Fruit fly (Drosophila melanogaster) whole organism, embryonic: Measurements from ENCODE around the gene CG46464.

ENCODE experiments used
- Adf1 ChIP-seq: fragments of 200-800 bp; sonication (Bioruptor generic); IDR thresholded peaks from 2 replicates; pipeline ENCODE4 v1.3.6; 2022; ENCODE audit warnings: missing biosample characterization, missing genetic modification characterization
- Bgb ChIP-seq: fragments of 200-800 bp; sonication (Bioruptor generic); IDR thresholded peaks from 2 replicates; pipeline ENCODE4 v1.3.6; 2022; ENCODE audit warnings: missing biosample characterization, missing genetic modification characterization; ENCODE audit not compliant: partially characterized antibody
- CG10321 ChIP-seq: fragments of 200-800 bp; sonication (Bioruptor generic); IDR thresholded peaks from 2 replicates; pipeline ENCODE4 v1.3.6; 2022; ENCODE audit warnings: missing biosample characterization, missing genetic modification characterization
- CG15269 ChIP-seq: fragments of 200-800 bp; sonication (Bioruptor generic); optimal IDR thresholded peaks from 2 replicates; lab custom pipeline; 2018; ENCODE audit warnings: missing biosample characterization, mild to moderate bottlenecking, missing genetic modification characterization, moderate library complexity
- CG1603 ChIP-seq: fragments of 200-800 bp; sonication (Bioruptor generic); optimal IDR thresholded peaks from 2 replicates; lab custom pipeline; 2019; ENCODE audit warnings: missing biosample characterization, mild to moderate bottlenecking, missing genetic modification characterization, moderate library complexity
- CG17829 ChIP-seq: fragments of 200-800 bp; optimal IDR thresholded peaks from 2 replicates; lab custom pipeline; 2019; ENCODE audit warnings: missing biosample characterization, mild to moderate bottlenecking, missing genetic modification characterization, moderate library complexity
- CG33213 ChIP-seq: fragments of 200-800 bp; sonication (Bioruptor generic); optimal IDR thresholded peaks from 3 replicates; lab custom pipeline; 2016; ENCODE audit warnings: missing biosample characterization, missing genetic modification characterization
- CG3847 ChIP-seq: fragments of 200-800 bp; sonication (Bioruptor generic); IDR thresholded peaks from 2 replicates; pipeline ENCODE4 v1.3.6; 2022; ENCODE audit warnings: missing biosample characterization, missing genetic modification characterization
- CG43689 ChIP-seq: fragments of 200-800 bp; sonication (Bioruptor generic); IDR thresholded peaks from 2 replicates; pipeline ENCODE4 v1.3.6; 2022; ENCODE audit warnings: missing biosample characterization, missing genetic modification characterization
- CG4820 ChIP-seq: fragments of 200-800 bp; sonication (Bioruptor generic); optimal IDR thresholded peaks from 3 replicates; lab custom pipeline; 2016; ENCODE audit warnings: missing biosample characterization, missing genetic modification characterization
- CG6175 ChIP-seq: fragments of 200-800 bp; sonication (Bioruptor generic); IDR thresholded peaks from 3 replicates; pipeline ENCODE4 v1.3.6; 2022; ENCODE audit warnings: missing biosample characterization, missing genetic modification characterization
- CG7963 ChIP-seq: fragments of 200-800 bp; sonication (Bioruptor generic); IDR thresholded peaks from 3 replicates; pipeline ENCODE4 v1.3.6; 2022; ENCODE audit warnings: missing biosample characterization, missing genetic modification characterization; ENCODE audit not compliant: partially characterized antibody
- CG9609 ChIP-seq: fragments of 200-800 bp; sonication (Bioruptor generic); optimal IDR thresholded peaks from 3 replicates; lab custom pipeline; 2016; ENCODE audit warnings: missing biosample characterization, missing genetic modification characterization
- Dad ChIP-seq: fragments of 200-800 bp; sonication (Bioruptor generic); optimal IDR thresholded peaks from 3 replicates; lab custom pipeline; 2016; ENCODE audit warnings: missing biosample characterization, missing genetic modification characterization
- Dfd ChIP-seq, 2 experiments: fragments of >200 bp; optimal IDR thresholded peaks; 2 replicates each; lab custom pipeline; 2017; ENCODE audit warnings: missing biosample characterization in 2 of 2, missing genetic modification characterization in 2 of 2
- H2.0 ChIP-seq: fragments of 200-800 bp; sonication (Bioruptor generic); IDR thresholded peaks from 2 replicates; pipeline ENCODE4 v1.3.6; 2022; ENCODE audit warnings: missing biosample characterization, missing genetic modification characterization
- Mes4 ChIP-seq: fragments of 200-800 bp; sonication (Bioruptor generic); optimal IDR thresholded peaks from 2 replicates; lab custom pipeline; 2016; ENCODE audit warnings: missing biosample characterization, missing genetic modification characterization
- Nf-YA ChIP-seq: fragments of 200-800 bp; sonication (Bioruptor generic); IDR thresholded peaks from 2 replicates; pipeline ENCODE4 v1.3.6; 2022; ENCODE audit warnings: missing biosample characterization, missing genetic modification characterization
- Nf-YB ChIP-seq: fragments of 200-800 bp; sonication (Bioruptor generic); optimal IDR thresholded peaks from 3 replicates; lab custom pipeline; 2019; ENCODE audit warnings: missing biosample characterization, mild to moderate bottlenecking, missing genetic modification characterization, moderate library complexity
- Nf-YC ChIP-seq: fragments of 200-800 bp; optimal IDR thresholded peaks from 3 replicates; lab custom pipeline; 2019; ENCODE audit warnings: missing biosample characterization, mild to moderate bottlenecking, missing genetic modification characterization, moderate library complexity
- Ptx1 ChIP-seq: fragments of 200-800 bp; sonication (Bioruptor generic); IDR thresholded peaks from 2 replicates; pipeline ENCODE4 v1.3.6; 2022; ENCODE audit warnings: missing biosample characterization, missing genetic modification characterization
- Side ChIP-seq: fragments of 200-800 bp; sonication (Bioruptor generic); optimal IDR thresholded peaks from 2 replicates; lab custom pipeline; 2016; ENCODE audit warnings: missing biosample characterization, missing genetic modification characterization
- ac ChIP-seq: fragments of 200-800 bp; sonication (Bioruptor generic); optimal IDR thresholded peaks from 3 replicates; lab custom pipeline; 2017; ENCODE audit warnings: missing biosample characterization, mild to moderate bottlenecking, missing genetic modification characterization
- amos ChIP-seq: fragments of 200-800 bp; sonication (Bioruptor generic); IDR thresholded peaks from 2 replicates; pipeline ENCODE4 v1.3.6; 2022; ENCODE audit warnings: missing biosample characterization, missing genetic modification characterization; ENCODE audit not compliant: partially characterized antibody
- bbx ChIP-seq: fragments of 200-800 bp; sonication (Bioruptor generic); IDR thresholded peaks from 2 replicates; pipeline ENCODE4 v1.3.6; 2022; ENCODE audit warnings: missing biosample characterization, missing genetic modification characterization; ENCODE audit not compliant: partially characterized antibody
- cad ChIP-seq: fragments of >200 bp; optimal IDR thresholded peaks from 2 replicates; lab custom pipeline; 2017; ENCODE audit warnings: missing biosample characterization, missing genetic modification characterization
- chinmo ChIP-seq: fragments of 200-800 bp; sonication (Bioruptor generic); IDR thresholded peaks from 4 replicates; pipeline ENCODE4 v1.3.6; 2022; ENCODE audit warnings: missing biosample characterization, missing genetic modification characterization; ENCODE audit not compliant: partially characterized antibody
- ewg ChIP-seq: fragments of 200-800 bp; sonication (Bioruptor generic); optimal IDR thresholded peaks from 3 replicates; lab custom pipeline; 2017; ENCODE audit warnings: mild to moderate bottlenecking, missing biosample characterization, missing genetic modification reagents, missing genetic modification characterization
- fd102C ChIP-seq: fragments of 200-800 bp; sonication (Bioruptor generic); optimal IDR thresholded peaks from 2 replicates; lab custom pipeline; 2018; ENCODE audit warnings: missing biosample characterization, mild to moderate bottlenecking, missing genetic modification characterization, moderate library complexity
- gce ChIP-seq: fragments of 200-800 bp; sonication (Bioruptor generic); IDR thresholded peaks from 3 replicates; pipeline ENCODE4 v1.3.6; 2022; ENCODE audit warnings: missing biosample characterization, missing genetic modification characterization
- gcm ChIP-seq: fragments of 200-800 bp; sonication (Bioruptor generic); optimal IDR thresholded peaks from 2 replicates; lab custom pipeline; 2019; ENCODE audit warnings: missing biosample characterization, mild to moderate bottlenecking, missing genetic modification characterization, moderate library complexity
- gcm2 ChIP-seq: fragments of 200-800 bp; sonication (Bioruptor generic); optimal IDR thresholded peaks from 2 replicates; lab custom pipeline; 2016; ENCODE audit warnings: missing biosample characterization, missing genetic modification characterization
- gfzf ChIP-seq: fragments of 200-800 bp; sonication (Bioruptor generic); optimal IDR thresholded peaks from 2 replicates; lab custom pipeline; 2016; ENCODE audit warnings: missing biosample characterization, mild to moderate bottlenecking, missing genetic modification characterization, moderate library complexity
- gsb-n ChIP-seq: fragments of 200-800 bp; sonication (Bioruptor generic); optimal IDR thresholded peaks from 3 replicates; lab custom pipeline; 2018; ENCODE audit warnings: missing biosample characterization, mild to moderate bottlenecking, missing genetic modification characterization
- jing ChIP-seq: fragments of 200-800 bp; sonication (Bioruptor generic); optimal IDR thresholded peaks from 2 replicates; lab custom pipeline; 2018; ENCODE audit warnings: missing biosample characterization, mild to moderate bottlenecking, missing genetic modification characterization
- knrl ChIP-seq: fragments of 200-800 bp; sonication (Bioruptor generic); IDR thresholded peaks from 3 replicates; pipeline ENCODE4 v1.3.6; 2022; ENCODE audit warnings: missing biosample characterization, missing genetic modification characterization; ENCODE audit not compliant: partially characterized antibody
- nerfin-1 ChIP-seq: fragments of 200-800 bp; sonication (Bioruptor generic); optimal IDR thresholded peaks from 3 replicates; lab custom pipeline; 2019; ENCODE audit warnings: missing biosample characterization, mild to moderate bottlenecking, missing genetic modification characterization, moderate library complexity
- nmo ChIP-seq: fragments of 200-800 bp; sonication (Bioruptor generic); optimal IDR thresholded peaks from 2 replicates; lab custom pipeline; 2018; ENCODE audit warnings: missing biosample characterization, mild to moderate bottlenecking, missing genetic modification characterization, moderate library complexity
- oc ChIP-seq: fragments of 200-800 bp; sonication (Bioruptor generic); optimal IDR thresholded peaks from 2 replicates; lab custom pipeline; 2018; ENCODE audit warnings: missing biosample characterization, mild to moderate bottlenecking, missing genetic modification characterization, moderate library complexity
- prd ChIP-seq, 3 experiments: fragments of >200 bp in 2 of 3; fragments of 200-800 bp in 1 of 3; sonication (Bioruptor generic) in 1 of 3; optimal IDR thresholded peaks in 2 of 3; IDR thresholded peaks in 1 of 3; 2 replicates in 2 of 3; 3 replicates in 1 of 3; pipeline versions ENCODE4 v1.3.6 to Lab custom; 2017 to 2022; ENCODE audit warnings: missing biosample characterization in 1 of 3, missing genetic modification characterization in 1 of 3
- sens ChIP-seq: fragments of 200-800 bp; sonication (Bioruptor generic); peaks from one replicate; lab custom pipeline; 2016; ENCODE audit warnings: missing biosample characterization, missing genetic modification characterization
- so ChIP-seq: fragments of 200-800 bp; sonication (Bioruptor generic); IDR thresholded peaks from 3 replicates; pipeline ENCODE4 v1.3.6; 2022; ENCODE audit warnings: missing biosample characterization, missing genetic modification characterization
- stwl ChIP-seq: fragments of 200-800 bp; sonication (Bioruptor generic); optimal IDR thresholded peaks from 3 replicates; lab custom pipeline; 2018; ENCODE audit warnings: missing biosample characterization, mild to moderate bottlenecking, missing genetic modification characterization, moderate library complexity
- ttk ChIP-seq: fragments of 200-800 bp; sonication (Bioruptor generic); IDR thresholded peaks from 2 replicates; pipeline ENCODE4 v2.1.2; 2022; ENCODE audit warnings: missing biosample characterization, missing genetic modification characterization
- tup ChIP-seq: fragments of 200-800 bp; sonication (Bioruptor generic); optimal IDR thresholded peaks from 2 replicates; lab custom pipeline; 2016; ENCODE audit warnings: missing biosample characterization, mild to moderate bottlenecking, missing genetic modification characterization, moderate library complexity
- vvl ChIP-seq: fragments of 200-800 bp; sonication (Bioruptor generic); IDR thresholded peaks from 2 replicates; pipeline ENCODE4 v1.3.6; 2022; ENCODE audit warnings: missing biosample characterization, missing genetic modification characterization
- z ChIP-seq: fragments of 200-800 bp; sonication (Bioruptor generic); IDR thresholded peaks from 3 replicates; pipeline ENCODE4 v1.3.6; 2022; ENCODE audit warnings: missing biosample characterization, missing genetic modification characterization
- zen ChIP-seq: fragments of 200-800 bp; sonication (Bioruptor generic); optimal IDR thresholded peaks from 3 replicates; lab custom pipeline; 2018; ENCODE audit warnings: missing biosample characterization, mild to moderate bottlenecking, missing genetic modification characterization, moderate library complexity
- zf30C ChIP-seq: fragments of 200-800 bp; sonication (Bioruptor generic); optimal IDR thresholded peaks from 3 replicates; lab custom pipeline; 2018; ENCODE audit warnings: missing biosample characterization, mild to moderate bottlenecking, missing genetic modification characterization

CG46464 gene

DNA sequence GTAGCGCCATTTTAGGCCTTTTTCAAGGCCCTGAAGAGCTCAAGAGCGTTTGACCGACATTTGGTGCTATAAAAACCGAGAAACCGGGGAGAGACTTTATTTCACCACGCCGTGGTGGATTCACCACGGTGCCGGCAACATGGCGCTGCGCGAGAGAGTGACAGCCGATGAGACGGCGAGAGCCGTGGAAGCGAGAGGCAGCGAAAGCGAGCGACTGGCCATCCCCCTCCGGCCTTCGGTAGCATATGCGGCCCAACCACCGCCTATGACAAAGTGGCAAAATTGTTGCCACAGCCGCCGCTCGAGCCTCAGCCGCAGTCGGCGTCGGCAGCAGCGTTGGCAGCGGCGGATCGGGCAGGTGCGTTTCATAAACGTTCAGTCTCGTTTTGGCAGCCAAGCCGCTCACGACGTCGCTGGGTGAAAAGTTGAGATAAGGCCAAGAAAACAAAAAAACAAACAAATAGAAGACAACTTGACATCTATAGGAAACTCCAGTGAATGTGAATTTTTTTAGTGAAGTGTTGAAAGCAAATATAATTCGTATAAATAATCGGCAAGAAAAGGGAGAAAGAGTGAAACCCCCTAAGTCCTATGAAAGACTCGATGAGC is 46.6 kb downstream of the CG46464 start, which contains the start of gene B-H1 (continued):
- TF ChIP-seq sens (GFP tag; lab: Kevin White, UChicago) = peak; percentile 57
- peak; percentile 73; the same call in 2 of the 3 replicates for TF ChIP-seq CG6175
- peak; percentile 14 for TF ChIP-seq CG17829 (tag; lab: Kevin White, UChicago)
- no peak for TF ChIP-seq Side
- peak; percentile 47 for TF ChIP-seq bbx (GFP tag; lab: Robert Waterston, UW)
- TF ChIP-seq z (GFP tag; lab: Robert Waterston, UW) = 0 out of 3 replicates have a peak, but pooled peaks have one; percentile 19
- TF ChIP-seq Mes4 = no peak
- TF ChIP-seq gcm2 = no peak
- TF ChIP-seq Bgb (GFP tag; lab: Robert Waterston, UW) = peak; percentile 20; the same call in 1 of the 2 replicates
- TF ChIP-seq zf30C (GFP tag; lab: Kevin White, UChicago) = no peak
- TF ChIP-seq ac (GFP tag; lab: Kevin White, UChicago) = peak; percentile 69
- TF ChIP-seq CG7963 = 0 out of 3 replicates have a peak, but pooled peaks have one; percentile 23
- TF ChIP-seq tup = no peak
- TF ChIP-seq Adf1 = peak; percentile 95
- TF ChIP-seq Dfd (GFP tag; optimal IDR thresholded peaks at IDR 0.05; lab: Kevin White, UChicago) = no peak
- TF ChIP-seq zen (tag; lab: Kevin White, UChicago) = peak; percentile 27
- no peak for TF ChIP-seq fd102C
- no peak for TF ChIP-seq CG15269
- peak; percentile 3 for TF ChIP-seq CG1603 (tag; lab: Kevin White, UChicago)
- TF ChIP-seq stwl = peak; percentile 28
- peak; percentile 27 for TF ChIP-seq gcm (GFP tag; lab: Kevin White, UChicago)
- TF ChIP-seq gfzf (GFP tag; lab: Kevin White, UChicago) = no peak
- TF ChIP-seq nerfin-1 (tag; lab: Kevin White, UChicago) = peak; percentile 7
- peak; percentile 70 for TF ChIP-seq gsb-n (tag; lab: Kevin White, UChicago)
- peak; percentile 2 for TF ChIP-seq cad (GFP tag; lab: Kevin White, UChicago)
- TF ChIP-seq CG10321 = peak; percentile 97
- peak; percentile 69 for TF ChIP-seq vvl (GFP tag; lab: Robert Waterston, UW)
- TF ChIP-seq Nf-YC (tag; lab: Kevin White, UChicago) = peak; percentile 97
- TF ChIP-seq jing = peak; percentile 49
- no peak for TF ChIP-seq Ptx1 (GFP tag; lab: Robert Waterston, UW)
- peak; percentile 38; the same call in 1 of the 3 replicates for TF ChIP-seq so (GFP tag; lab: Robert Waterston, UW)
- TF ChIP-seq knrl (GFP tag; lab: Robert Waterston, UW) = peak; percentile 20; the same call in 1 of the 3 replicates
- no peak for TF ChIP-seq CG3847 (GFP tag; lab: Robert Waterston, UW)
- TF ChIP-seq CG43689 (GFP tag; lab: Robert Waterston, UW) = no peak
- 0 out of 2 replicates have a peak, but pooled peaks have one; percentile 10 for TF ChIP-seq amos (GFP tag; lab: Robert Waterston, UW)
- no peak for TF ChIP-seq CG9609 (GFP tag; lab: Kevin White, UChicago)
- TF ChIP-seq nmo = peak; percentile 22
- TF ChIP-seq CG33213 (GFP tag; lab: Kevin White, UChicago) = no peak
- TF ChIP-seq CG4820 (GFP tag; lab: Kevin White, UChicago) = no peak
- TF ChIP-seq Nf-YA (GFP tag; lab: Robert Waterston, UW) = peak; percentile 92
- TF ChIP-seq gce (GFP tag; lab: Robert Waterston, UW) = no peak
- no peak for TF ChIP-seq prd (optimal IDR thresholded peaks at IDR 0.05; lab: Kevin White, UChicago)
- TF ChIP-seq prd (GFP tag; IDR thresholded peaks at IDR 0.05; lab: Robert Waterston, UW) = peak; percentile 38; the same call in 2 of the 3 replicates
- TF ChIP-seq ttk (GFP tag; lab: Robert Waterston, UW) = peak; percentile 17; the same call in 1 of the 2 replicates
- TF ChIP-seq H2.0 (GFP tag; lab: Robert Waterston, UW) = no peak
- peak; percentile 79 for TF ChIP-seq ewg
- peak; percentile 62; the same call in 1 of the 4 replicates for TF ChIP-seq chinmo (GFP tag; lab: Robert Waterston, UW)
- TF ChIP-seq oc (tag; lab: Kevin White, UChicago) = peak; percentile 31
- no peak for TF ChIP-seq Dad (GFP tag; lab: Kevin White, UChicago)
- peak; percentile 97 for TF ChIP-seq Nf-YB (GFP tag; lab: Kevin White, UChicago)
